Fruit fly (Drosophila melanogaster) whole organism, embryonic: Measurements from ENCODE around the gene CG13654.
A peak's percentile ranks its signal among the peaks of the same experiment; 100 is the strongest.

Experiments used
- Bdp1 ChIP-seq: fragments of 200-800 bp; sonication (Bioruptor generic); optimal IDR thresholded peaks from 3 replicates; lab custom pipeline; 2016; ENCODE audit warnings: missing biosample characterization, missing genetic modification characterization
- CG12659 ChIP-seq: fragments of 200-800 bp; sonication (Bioruptor generic); optimal IDR thresholded peaks from 3 replicates; lab custom pipeline; 2017; ENCODE audit warnings: mild to moderate bottlenecking, missing biosample characterization, missing genetic modification reagents, missing genetic modification characterization
- CG14710 ChIP-seq: fragments of 200-800 bp; sonication (Bioruptor generic); optimal IDR thresholded peaks from 3 replicates; lab custom pipeline; 2019; ENCODE audit warnings: missing biosample characterization, mild to moderate bottlenecking, missing genetic modification characterization, moderate library complexity
- CG14965 ChIP-seq: fragments of 200-800 bp; sonication (Bioruptor generic); optimal IDR thresholded peaks from 2 replicates; lab custom pipeline; 2016; ENCODE audit warnings: missing biosample characterization, missing genetic modification characterization, borderline replicate concordance
- CG2129 ChIP-seq: fragments of 200-800 bp; sonication (Bioruptor generic); IDR thresholded peaks from 2 replicates; pipeline ENCODE4 v1.3.6; 2022; ENCODE audit warnings: missing biosample characterization, missing genetic modification characterization; ENCODE audit not compliant: partially characterized antibody
- CG8478 ChIP-seq: fragments of >200 bp; optimal IDR thresholded peaks from 2 replicates; lab custom pipeline; 2018
- Dbx ChIP-seq: fragments of 200-800 bp; sonication (Bioruptor generic); IDR thresholded peaks from 3 replicates; pipeline ENCODE4 v1.3.6; 2022; ENCODE audit warnings: missing biosample characterization, missing genetic modification characterization
- crp ChIP-seq, 2 experiments: fragments of 200-800 bp; sonication (Bioruptor generic); optimal IDR thresholded peaks; 2 replicates in 1 of 2; 3 replicates in 1 of 2; lab custom pipeline; 2017; ENCODE audit warnings: missing biosample characterization in 2 of 2, missing genetic modification characterization in 2 of 2, mild to moderate bottlenecking in 1 of 2, moderate library complexity in 1 of 2
- eve ChIP-seq, 2 experiments: fragments of >200 bp; optimal IDR thresholded peaks; 2 replicates each; lab custom pipeline; 2017; ENCODE audit warnings: missing biosample characterization in 2 of 2, missing genetic modification characterization in 2 of 2
- h ChIP-seq: fragments of >200 bp; optimal IDR thresholded peaks from 2 replicates; lab custom pipeline; 2017
- her ChIP-seq: fragments of 200-800 bp; sonication (Bioruptor generic); optimal IDR thresholded peaks from 2 replicates; lab custom pipeline; 2016; ENCODE audit warnings: missing biosample characterization, missing genetic modification characterization
- knrl ChIP-seq: fragments of 200-800 bp; sonication (Bioruptor generic); IDR thresholded peaks from 3 replicates; pipeline ENCODE4 v1.3.6; 2022; ENCODE audit warnings: missing biosample characterization, missing genetic modification characterization; ENCODE audit not compliant: partially characterized antibody

DNA sequence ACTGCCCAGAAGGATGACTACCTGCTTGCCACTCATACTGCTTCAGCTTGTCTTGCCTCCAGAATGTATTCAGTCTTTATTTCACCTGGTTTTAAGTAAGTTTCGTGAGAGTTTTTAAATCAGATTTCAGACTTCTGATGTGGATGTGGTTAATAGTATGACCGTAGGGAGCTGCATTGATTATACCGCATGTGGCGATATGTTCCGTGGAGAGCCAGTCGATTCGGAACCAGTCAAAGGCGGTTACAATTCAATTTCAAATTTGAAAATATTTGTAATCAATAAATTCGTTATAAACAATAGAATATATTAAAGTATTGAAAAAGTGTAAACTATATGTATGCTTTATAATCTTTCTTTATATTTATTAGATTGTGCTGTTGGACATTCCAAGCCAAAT is 35.7 kb downstream of the CG13654 start, which contains the start of gene Sil1:
- TF ChIP-seq CG14710 (tag; lab: Kevin White, UChicago): peak; percentile 22
- TF ChIP-seq eve (GFP tag; optimal IDR thresholded peaks at IDR 0.05; lab: Kevin White, UChicago): no peak
- TF ChIP-seq knrl: peak; percentile 31; the same call in 1 of the 3 replicates
- TF ChIP-seq CG2129 (GFP tag; lab: Robert Waterston, UW): no peak
- TF ChIP-seq CG14965 (GFP tag; lab: Kevin White, UChicago): no peak
- TF ChIP-seq CG12659 (GFP tag; lab: Kevin White, UChicago): no peak
- no peak for TF ChIP-seq h
- no peak for TF ChIP-seq Dbx (GFP tag; lab: Robert Waterston, UW)
- TF ChIP-seq CG8478 (lab: Kevin White, UChicago): no peak
- TF ChIP-seq her: no peak
- no peak for TF ChIP-seq Bdp1 (GFP tag; lab: Kevin White, UChicago)
- no peak for TF ChIP-seq crp (GFP tag; optimal IDR thresholded peaks at IDR 0.05; lab: Kevin White, UChicago)
